Worm (Caenorhabditis elegans) whole organism, mixed stage, embryonic: ENCODE results near the gene T19C4.24.

Experiments
- blmp-1 ChIP-seq: fragments of 150-350 bp; optimal IDR thresholded peaks from 2 replicates; lab custom pipeline; 2014; ENCODE audit warnings: missing biosample characterization, missing genetic modification characterization
- elt-3 ChIP-seq: fragments of 150-350 bp; optimal IDR thresholded peaks from 2 replicates; lab custom pipeline; 2014; ENCODE audit warnings: missing biosample characterization, missing genetic modification characterization
- nhr-28 ChIP-seq: fragments of 150-350 bp; optimal IDR thresholded peaks from 2 replicates; lab custom pipeline; 2014; ENCODE audit warnings: missing biosample characterization, missing genetic modification characterization
- pha-4 ChIP-seq: fragments of 150-350 bp; optimal IDR thresholded peaks from 2 replicates; lab custom pipeline; 2018; ENCODE audit warnings: missing biosample characterization, missing genetic modification reagents, missing genetic modification characterization
- snpc-4 ChIP-seq: fragments of 150-350 bp; optimal IDR thresholded peaks from 2 replicates; lab custom pipeline; 2014; ENCODE audit warnings: missing biosample characterization, missing genetic modification characterization

- TF ChIP-seq pha-4 (no peak), nhr-28 (no peak), elt-3 (tag; lab: Kevin White, UChicago) (no peak), snpc-4 (tag; lab: Kevin White, UChicago) (no peak), blmp-1 (tag; lab: Kevin White, UChicago) (no peak)
Measured at ce11 chrV:11121247-11121646, 25.6 kb downstream of the T19C4.24 start.
